Worm (Caenorhabditis elegans) whole organism, late embryonic: ENCODE data around the gene Y110A2AL.5.

ENCODE experiments used
- ceh-22 ChIP-seq: sonication (generic microtip); optimal IDR thresholded peaks from 2 replicates; lab custom pipeline; 2017; ENCODE audit warnings: missing biosample characterization, missing genetic modification characterization
- ceh-24 ChIP-seq: sonication (generic microtip); optimal IDR thresholded peaks from 2 replicates; lab custom pipeline; 2016; ENCODE audit warnings: mild to moderate bottlenecking, missing genetic modification characterization, missing compliant biosample characterization
- ceh-9 ChIP-seq: sonication (generic microtip); optimal IDR thresholded peaks from 2 replicates; lab custom pipeline; 2016; ENCODE audit warnings: mild to moderate bottlenecking, missing genetic modification characterization, inconsistent platforms, missing compliant biosample characterization
- dve-1 ChIP-seq: sonication (generic microtip); optimal IDR thresholded peaks from 2 replicates; lab custom pipeline; 2017; ENCODE audit warnings: antibody characterized with exemption, mild to moderate bottlenecking, missing genetic modification characterization, missing compliant biosample characterization
- ets-4 ChIP-seq: sonication (generic microtip); optimal IDR thresholded peaks from 2 replicates; lab custom pipeline; 2016; ENCODE audit warnings: missing genetic modification characterization, missing compliant biosample characterization
- hlh-30 ChIP-seq: sonication (generic microtip); optimal IDR thresholded peaks from 2 replicates; lab custom pipeline; 2017; ENCODE audit warnings: antibody characterized with exemption, missing genetic modification characterization, missing compliant biosample characterization; ENCODE audit not compliant: insufficient read depth
- nhr-11 ChIP-seq: fragments of 150-350 bp; optimal IDR thresholded peaks from 2 replicates; lab custom pipeline; 2014; ENCODE audit warnings: missing biosample characterization, missing genetic modification characterization
- odd-2 ChIP-seq: sonication (generic microtip); optimal IDR thresholded peaks from 2 replicates; lab custom pipeline; 2017; ENCODE audit warnings: antibody characterized with exemption, mild to moderate bottlenecking, missing genetic modification characterization, missing compliant biosample characterization
- pqm-1 ChIP-seq: sonication (generic microtip); optimal IDR thresholded peaks from 2 replicates; lab custom pipeline; 2016; ENCODE audit warnings: missing genetic modification characterization, missing compliant biosample characterization
- sdc-2 ChIP-seq: sonication (generic microtip); optimal IDR thresholded peaks from 2 replicates; lab custom pipeline; 2016; ENCODE audit warnings: missing genotype, missing genetic modification characterization, missing compliant biosample characterization
- sox-4 ChIP-seq: sonication (generic microtip); optimal IDR thresholded peaks from 2 replicates; lab custom pipeline; 2017; ENCODE audit warnings: mild to moderate bottlenecking, missing genetic modification characterization, inconsistent platforms, missing compliant biosample characterization
- tbx-7 ChIP-seq: sonication (generic microtip); optimal IDR thresholded peaks from 2 replicates; lab custom pipeline; 2016; ENCODE audit warnings: missing genotype, missing genetic modification characterization, missing compliant biosample characterization
- ztf-16 ChIP-seq: sonication (generic microtip); optimal IDR thresholded peaks from 2 replicates; lab custom pipeline; 2017; ENCODE audit warnings: missing genetic modification characterization, missing compliant biosample characterization

DNA sequence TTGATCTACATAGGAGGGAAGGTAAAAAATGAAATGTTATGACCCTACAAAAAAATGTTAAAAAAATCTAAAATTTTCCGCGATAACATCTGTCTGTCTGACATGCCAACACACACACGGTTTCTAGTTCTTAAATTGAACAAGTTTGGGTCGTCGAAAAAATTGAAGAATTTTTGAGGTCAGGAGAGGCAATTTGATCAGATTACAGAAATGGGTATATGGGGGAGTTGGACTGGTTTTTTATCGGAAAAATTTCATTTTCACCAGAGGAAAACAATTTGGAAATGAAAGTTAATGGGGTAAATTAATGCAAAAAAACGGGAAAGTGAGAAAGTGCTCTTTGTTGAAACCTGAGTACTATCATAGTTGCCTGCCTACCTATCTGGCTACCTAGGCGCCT is 10.6 kb upstream of the Y110A2AL.5 start:
- TF ChIP-seq dve-1 (tag; lab: Kevin White, UChicago), result no peak
- TF ChIP-seq sdc-2 (tag; lab: Kevin White, UChicago), result no peak
- TF ChIP-seq nhr-11 (tag; lab: Kevin White, UChicago), result no peak
- no peak for TF ChIP-seq hlh-30
- TF ChIP-seq odd-2 (tag; lab: Kevin White, UChicago), result no peak
- TF ChIP-seq sox-4 (tag; lab: Kevin White, UChicago), result no peak
- TF ChIP-seq tbx-7 (tag; lab: Kevin White, UChicago), result no peak
- TF ChIP-seq ets-4 (tag; lab: Kevin White, UChicago), result no peak
- no peak for TF ChIP-seq ceh-24 (tag; lab: Kevin White, UChicago)
- no peak for TF ChIP-seq ceh-22 (tag; lab: Kevin White, UChicago)
- no peak for TF ChIP-seq ztf-16 (tag; lab: Kevin White, UChicago)
- TF ChIP-seq pqm-1 (tag; lab: Kevin White, UChicago), result no peak
- no peak for TF ChIP-seq ceh-9 (tag; lab: Kevin White, UChicago)
